Worm (Caenorhabditis elegans) whole organism, L4 larva: Measurements from ENCODE around the gene lgc-30.

Experiments used
- ceh-62 ChIP-seq: sonication (generic microtip); optimal IDR thresholded peaks from 2 replicates; lab custom pipeline; 2017; ENCODE audit warnings: missing biosample characterization, missing genetic modification characterization
- jun-1 ChIP-seq: fragments of 150-350 bp; optimal IDR thresholded peaks from 2 replicates; lab custom pipeline; 2014; ENCODE audit warnings: missing biosample characterization, missing genetic modification reagents, missing genetic modification characterization
- pha-4 ChIP-seq, 2 experiments: fragments of 150-350 bp in 1 of 2; fragments of 200-800 bp in 1 of 2; sonication (Bioruptor generic) in 1 of 2; IDR thresholded peaks in 1 of 2; optimal IDR thresholded peaks in 1 of 2; 2 replicates each; pipeline versions ENCODE4 v1.3.6 to Lab custom; 2014 to 2022; ENCODE audit warnings: missing genetic modification characterization in 2 of 2, missing genetic modification reagents in 2 of 2, missing biosample characterization in 1 of 2, missing compliant biosample characterization in 1 of 2
- zip-11 ChIP-seq: fragments of 200-800 bp; sonication (Bioruptor generic); IDR thresholded peaks from 2 replicates; pipeline ENCODE4 v1.3.6; 2022; ENCODE audit warnings: missing genetic modification characterization, missing compliant biosample characterization
- ztf-11 ChIP-seq: fragments of 150-350 bp; optimal IDR thresholded peaks from 2 replicates; lab custom pipeline; 2014; ENCODE audit warnings: missing biosample characterization, missing genetic modification characterization

DNA sequence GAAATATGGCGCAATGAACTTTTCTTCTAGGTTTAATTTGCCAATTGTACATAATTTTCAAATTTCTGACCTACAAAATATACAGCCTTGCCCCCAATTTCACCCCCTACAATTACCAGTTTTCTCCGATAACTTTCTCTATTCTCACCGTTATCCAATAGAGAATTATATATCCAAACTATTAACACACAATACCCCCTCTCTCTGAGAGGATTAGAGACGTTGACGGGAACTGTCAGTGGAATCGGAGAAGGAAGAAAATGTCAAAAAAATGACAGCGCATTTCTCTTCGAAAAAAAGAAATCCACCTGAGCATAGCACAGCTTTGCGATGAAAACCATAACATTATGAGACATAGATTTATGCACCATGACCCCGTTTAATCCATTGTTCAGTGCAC, 28.5 kb downstream of the lgc-30 start:
- no peak for TF ChIP-seq ceh-62
- no peak for TF ChIP-seq pha-4 (GFP tag; IDR thresholded peaks at IDR 0.05; lab: Robert Waterston, UW)
- TF ChIP-seq pha-4 (tag; optimal IDR thresholded peaks at IDR 0.05; lab: Kevin White, UChicago) = no peak
- TF ChIP-seq ztf-11 (tag; lab: Kevin White, UChicago) = no peak
- TF ChIP-seq zip-11 (GFP tag; lab: Robert Waterston, UW) = no peak
- TF ChIP-seq jun-1 (tag; lab: Kevin White, UChicago) = no peak
